Worm (Caenorhabditis elegans): ENCODE results near the gene F16G10.2.

The F16G10.2 gene

DNA sequence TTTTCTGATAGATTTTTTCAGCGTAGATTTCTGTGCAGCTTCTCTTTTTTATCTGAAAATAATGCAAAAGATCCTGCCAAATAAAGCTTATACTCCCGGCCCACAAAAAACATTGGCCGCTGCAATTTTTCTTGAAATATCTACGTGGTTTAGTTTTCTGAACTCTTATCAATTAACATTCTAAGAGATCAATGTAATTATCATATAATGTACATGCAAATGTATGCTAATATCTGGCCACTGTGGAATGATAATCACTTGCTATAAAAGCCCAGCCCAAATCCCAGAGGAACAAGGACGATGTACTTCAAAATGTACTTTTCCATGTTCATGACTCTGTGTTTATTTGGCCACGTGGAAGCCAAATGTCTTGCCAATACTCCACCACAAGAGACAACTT is 20.6 kb upstream of the F16G10.2 start, which contains the start of gene F43C11.2:
F43C11.2 (plus strand) TSS at position 301 of the 400 bp plus-strand sequence.
- no peak for TF ChIP-seq ces-1 (GFP tag; optimal IDR thresholded peaks at IDR 0.05)
- no peak for TF ChIP-seq ztf-11 (tag; optimal IDR thresholded peaks at IDR 0.05)
- no peak for TF ChIP-seq M03D4.4 (tag; optimal IDR thresholded peaks at IDR 0.05)
- no peak for TF ChIP-seq unc-120 (tag; optimal IDR thresholded peaks at IDR 0.05; ENCODE audit: poor library complexity, severe bottlenecking)
- TF ChIP-seq elt-1 (tag; optimal IDR thresholded peaks at IDR 0.05; ENCODE audit: borderline replicate concordance, insufficient read depth): no peak
- TF ChIP-seq nhr-28 (tag; optimal IDR thresholded peaks at IDR 0.05): no peak
- no peak for TF ChIP-seq zip-8 (tag; optimal IDR thresholded peaks at IDR 0.05)
- no peak for TF ChIP-seq mls-2 (tag; optimal IDR thresholded peaks at IDR 0.05)
- TF ChIP-seq elt-3 (tag; optimal IDR thresholded peaks at IDR 0.05): no peak
- no peak for TF ChIP-seq tbx-8 (GFP tag; optimal IDR thresholded peaks at IDR 0.05)
- no peak for TF ChIP-seq lin-32 (GFP tag; optimal IDR thresholded peaks at IDR 0.05)
- TF ChIP-seq nhr-2 (tag; optimal IDR thresholded peaks at IDR 0.05): no peak
- TF ChIP-seq sem-2 (GFP tag; optimal IDR thresholded peaks at IDR 0.05): no peak

DNA sequence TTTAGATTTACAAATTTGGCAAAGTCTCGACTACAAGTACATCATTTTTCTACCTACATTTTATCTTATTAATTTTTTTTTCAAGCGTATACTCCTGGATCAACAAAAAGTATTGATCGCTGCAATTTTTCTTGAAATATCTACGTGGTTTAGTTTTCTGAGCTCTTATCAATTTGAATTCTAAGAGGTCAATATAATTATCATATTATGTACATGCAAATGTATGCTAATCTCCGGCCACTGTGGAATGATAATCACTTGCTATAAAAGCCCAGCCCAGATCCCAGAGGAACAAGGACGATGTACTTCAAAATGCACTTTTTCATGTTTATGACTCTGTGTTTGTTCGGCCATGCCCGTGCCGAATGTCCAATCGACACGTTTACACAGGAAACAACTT is 18.3 kb upstream of the F16G10.2 start, which contains the start of gene F43C11.1:
F43C11.1 (plus strand) TSS at position 301 of the 400 bp plus-strand sequence.
- TF ChIP-seq sem-2 (GFP tag; optimal IDR thresholded peaks at IDR 0.05): no peak
- no peak for TF ChIP-seq ztf-11 (tag; optimal IDR thresholded peaks at IDR 0.05)
- TF ChIP-seq pha-4 (tag; optimal IDR thresholded peaks at IDR 0.05): no peak
- TF ChIP-seq mep-1 (tag; optimal IDR thresholded peaks at IDR 0.05): no peak
- TF ChIP-seq nhr-237 (tag; optimal IDR thresholded peaks at IDR 0.05): no peak

DNA sequence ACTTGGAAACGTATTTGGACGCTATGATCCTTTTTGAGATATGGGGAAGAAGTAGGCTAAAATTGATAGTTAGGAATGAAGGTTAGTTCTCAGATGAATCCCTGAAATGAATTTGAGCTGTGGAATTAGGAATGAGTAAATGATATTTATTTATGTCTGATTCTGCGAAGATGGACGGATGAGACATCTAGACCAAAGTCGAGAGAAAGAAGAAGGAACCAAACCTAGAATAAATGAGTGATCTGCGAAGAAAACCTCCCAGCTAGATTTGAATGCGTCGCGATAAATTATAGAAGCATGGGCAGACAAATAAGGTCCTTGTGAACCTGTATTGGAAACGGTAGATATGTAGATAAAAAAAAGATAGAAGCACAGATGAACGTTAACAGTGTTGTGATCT is 15.1 kb upstream of the F16G10.2 start, which contains the start of gene F43C11.16:
F43C11.16 (minus strand) TSS at position 101 of the 400 bp plus-strand sequence.
- TF ChIP-seq lsy-2 (tag; optimal IDR thresholded peaks at IDR 0.05) (no peak), nhr-237 (tag; optimal IDR thresholded peaks at IDR 0.05) (no peak), bed-3 (GFP tag; optimal IDR thresholded peaks at IDR 0.05) (no peak), cnd-1 (tag; optimal IDR thresholded peaks at IDR 0.05) (no peak), unc-39 (tag; optimal IDR thresholded peaks at IDR 0.05) (no peak)

DNA sequence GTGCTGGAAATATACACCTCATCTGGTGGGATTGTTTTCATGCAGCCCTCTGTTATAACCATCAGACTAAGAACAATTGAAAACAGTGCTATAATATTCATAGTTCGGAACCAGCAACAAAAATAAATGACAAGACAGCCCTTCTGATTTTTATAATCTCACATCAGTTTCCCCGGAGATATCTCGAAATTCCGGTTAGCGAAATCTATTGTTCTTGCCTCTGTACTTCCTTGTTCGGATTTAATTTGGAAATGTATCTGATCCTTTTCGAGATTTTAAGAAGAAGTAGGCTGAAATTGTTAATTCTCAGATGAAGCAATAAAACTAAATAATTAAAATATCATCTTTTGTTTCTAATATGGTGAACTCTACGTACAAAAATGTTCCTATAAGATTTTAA is 11.4 kb upstream of the F16G10.2 start, which contains the start of gene F43C11.11:
F43C11.11 (minus strand) TSS at position 101 of the 400 bp plus-strand sequence.
- no peak for TF ChIP-seq mab-5 (tag; optimal IDR thresholded peaks at IDR 0.05)

DNA sequence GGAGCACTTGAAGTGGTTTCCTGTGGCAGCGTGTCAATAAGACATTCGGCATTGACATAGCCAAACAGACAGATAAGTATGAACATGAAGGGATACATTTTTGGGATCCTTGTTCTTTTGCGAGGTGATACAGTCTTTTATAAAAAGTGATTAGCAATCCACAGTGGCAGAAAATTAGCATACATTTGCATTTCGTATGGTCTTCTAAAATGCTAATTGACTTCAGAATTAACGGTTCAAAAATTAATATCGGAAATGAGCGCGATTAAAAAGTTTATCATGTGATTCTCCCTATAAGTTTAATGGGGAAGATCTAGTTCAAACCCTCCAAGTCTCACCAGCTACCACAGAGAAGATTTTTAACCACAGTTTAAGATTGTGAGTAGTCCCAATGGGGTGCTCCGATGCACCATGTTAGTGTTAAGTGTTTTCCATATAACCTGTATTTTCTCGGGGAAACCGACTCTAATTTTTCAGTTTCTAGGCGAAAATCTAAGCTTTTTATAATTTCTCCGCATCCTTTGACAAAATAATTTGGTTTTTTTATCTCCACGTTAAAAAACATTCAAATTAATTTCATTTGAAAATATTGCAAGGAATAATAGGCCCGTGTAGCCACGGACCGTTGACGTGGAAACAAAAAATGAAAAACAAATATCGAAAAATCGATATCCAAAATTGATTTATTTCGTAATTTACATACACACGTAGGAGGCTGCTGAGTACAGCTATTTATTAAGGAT is 8.3 kb upstream of the F16G10.2 start, which contains the start of the genes F43C11.12 and F16G10.5:
F43C11.12 (minus strand) TSS at position 101 of the 743 bp plus-strand sequence.
F16G10.5 (plus strand) TSS at position 693 of the 743 bp plus-strand sequence.
- TF ChIP-seq nhr-237 (tag; optimal IDR thresholded peaks at IDR 0.05): no peak
- TF ChIP-seq unc-39 (tag; optimal IDR thresholded peaks at IDR 0.05): no peak
- TF ChIP-seq lin-32 (GFP tag; optimal IDR thresholded peaks at IDR 0.05): no peak
- no peak for TF ChIP-seq lin-13 (tag; optimal IDR thresholded peaks at IDR 0.05)
- no peak for TF ChIP-seq pha-4 (tag; optimal IDR thresholded peaks at IDR 0.05)
- no peak for TF ChIP-seq M03D4.4 (tag; optimal IDR thresholded peaks at IDR 0.05)
- no peak for TF ChIP-seq unc-120 (tag; optimal IDR thresholded peaks at IDR 0.05; ENCODE audit: poor library complexity, severe bottlenecking)
- TF ChIP-seq ceh-43 (GFP tag; optimal IDR thresholded peaks at IDR 0.05): no peak

DNA sequence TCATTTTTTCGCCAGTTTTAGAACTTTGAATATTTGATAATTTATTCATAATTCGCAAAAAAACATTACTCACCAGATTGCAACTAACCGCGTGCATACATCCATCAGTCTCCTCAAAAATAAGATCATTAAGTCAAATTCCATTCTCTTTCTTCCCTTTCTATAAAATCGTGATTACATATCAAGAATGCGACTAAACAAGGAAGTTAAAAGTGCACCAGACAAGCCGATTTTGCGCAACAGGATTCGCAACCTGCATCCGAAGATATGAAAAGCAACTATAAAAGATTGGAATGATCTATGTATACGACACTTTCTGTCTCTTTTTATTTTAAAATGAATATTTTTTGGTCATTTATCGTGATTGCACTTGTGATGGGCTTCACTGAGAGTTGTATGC is 6.1 kb upstream of the F16G10.2 start, which contains the start of gene hpo-25:
hpo-25 (plus strand) TSS at position 301 of the 400 bp plus-strand sequence.
- TF ChIP-seq mls-2 (tag; optimal IDR thresholded peaks at IDR 0.05) (no peak), nhr-28 (tag; optimal IDR thresholded peaks at IDR 0.05) (no peak)

DNA sequence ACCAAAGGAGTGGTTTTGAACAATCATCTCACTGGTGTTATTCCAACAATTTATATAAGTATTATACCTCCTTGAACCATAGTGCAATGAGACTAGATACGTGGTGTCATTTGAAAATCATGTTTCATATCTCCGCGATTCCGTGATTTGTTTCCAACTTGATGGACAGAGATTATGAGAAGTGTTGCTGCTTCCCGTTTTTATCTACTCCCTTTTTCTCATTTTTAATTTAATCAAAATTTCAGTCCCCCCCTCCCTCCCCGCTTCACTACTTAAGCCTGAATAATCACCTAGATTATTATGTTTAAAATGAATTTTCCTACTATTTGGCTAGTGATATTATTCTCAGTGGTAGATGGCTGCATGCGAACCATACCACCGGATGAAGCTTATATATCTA is 3.0 kb upstream of the F16G10.2 start, which contains the start of gene F16G10.3:
F16G10.3 (plus strand) TSS at position 301 of the 400 bp plus-strand sequence.
- TF ChIP-seq M03D4.4 (tag; optimal IDR thresholded peaks at IDR 0.05) (no peak), ham-2 (GFP tag; optimal IDR thresholded peaks at IDR 0.05) (no peak), ztf-11 (tag; optimal IDR thresholded peaks at IDR 0.05) (no peak), drap-1 (GFP tag; optimal IDR thresholded peaks at IDR 0.05) (no peak), blmp-1 (tag; optimal IDR thresholded peaks at IDR 0.05) (no peak), unc-62 (GFP tag; optimal IDR thresholded peaks at IDR 0.05) (no peak), mls-2 (tag; optimal IDR thresholded peaks at IDR 0.05) (no peak), nhr-12 (tag; optimal IDR thresholded peaks at IDR 0.05) (no peak), snpc-4 (tag; optimal IDR thresholded peaks at IDR 0.05) (no peak), elt-3 (tag; optimal IDR thresholded peaks at IDR 0.05) (no peak), nhr-2 (tag; optimal IDR thresholded peaks at IDR 0.05) (no peak), ces-1 (GFP tag; optimal IDR thresholded peaks at IDR 0.05) (no peak), unc-39 (tag; optimal IDR thresholded peaks at IDR 0.05) (no peak), cnd-1 (tag; optimal IDR thresholded peaks at IDR 0.05) (no peak), pha-4 (tag; optimal IDR thresholded peaks at IDR 0.05) (no peak)

Data from whole organism, mixed stage, embryonic.